Worm (Caenorhabditis elegans) whole organism, midembryonic: ENCODE measurements around the gene oxy-4.

Experiments
- T22C8.4 ChIP-seq: fragments of 200-800 bp; sonication (Bioruptor generic); IDR thresholded peaks from 2 replicates; pipeline ENCODE4 v1.3.6; 2022; ENCODE audit warnings: missing genetic modification characterization, missing compliant biosample characterization
- cog-1 ChIP-seq: sonication (generic microtip); optimal IDR thresholded peaks from 2 replicates; lab custom pipeline; 2016; ENCODE audit warnings: missing genetic modification characterization, missing compliant biosample characterization
- flt-1 ChIP-seq: fragments of 200-800 bp; sonication (Bioruptor generic); IDR thresholded peaks from 2 replicates; pipeline ENCODE4 v1.3.6; 2022; ENCODE audit warnings: missing genetic modification characterization, missing compliant biosample characterization
- klf-2 ChIP-seq: fragments of 200-800 bp; sonication (Bioruptor generic); conservative IDR thresholded peaks from 2 replicates; pipeline ENCODE4 v1.3.6; 2022; ENCODE audit warnings: missing genetic modification reagents, missing genetic modification characterization, missing compliant biosample characterization
- med-1 ChIP-seq: sonication (generic microtip); optimal IDR thresholded peaks from 2 replicates; lab custom pipeline; 2017; ENCODE audit warnings: missing genetic modification characterization, mild to moderate bottlenecking, missing compliant biosample characterization, antibody characterized with exemption, missing genetic modification reagents; ENCODE audit not compliant: insufficient read depth
- ref-1 ChIP-seq: fragments of 200-800 bp; sonication (Bioruptor generic); conservative IDR thresholded peaks from 2 replicates; pipeline ENCODE4 v1.3.6; 2022; ENCODE audit warnings: missing genetic modification reagents, missing genetic modification characterization, missing compliant biosample characterization
- tab-1 ChIP-seq: fragments of 200-800 bp; sonication (Bioruptor generic); IDR thresholded peaks from 2 replicates; pipeline ENCODE4 v1.3.6; 2022; ENCODE audit warnings: missing genetic modification characterization, missing compliant biosample characterization
- ztf-23 ChIP-seq: fragments of 200-800 bp; sonication (Bioruptor generic); IDR thresholded peaks from 2 replicates; pipeline ENCODE4 v1.3.6; 2022; ENCODE audit warnings: missing genetic modification reagents, missing genetic modification characterization, missing compliant biosample characterization
- ztf-29 ChIP-seq: fragments of 200-800 bp; sonication (Bioruptor generic); IDR thresholded peaks from 2 replicates; pipeline ENCODE4 v1.3.6; 2022; ENCODE audit warnings: missing genetic modification reagents, missing genetic modification characterization, missing compliant biosample characterization

DNA sequence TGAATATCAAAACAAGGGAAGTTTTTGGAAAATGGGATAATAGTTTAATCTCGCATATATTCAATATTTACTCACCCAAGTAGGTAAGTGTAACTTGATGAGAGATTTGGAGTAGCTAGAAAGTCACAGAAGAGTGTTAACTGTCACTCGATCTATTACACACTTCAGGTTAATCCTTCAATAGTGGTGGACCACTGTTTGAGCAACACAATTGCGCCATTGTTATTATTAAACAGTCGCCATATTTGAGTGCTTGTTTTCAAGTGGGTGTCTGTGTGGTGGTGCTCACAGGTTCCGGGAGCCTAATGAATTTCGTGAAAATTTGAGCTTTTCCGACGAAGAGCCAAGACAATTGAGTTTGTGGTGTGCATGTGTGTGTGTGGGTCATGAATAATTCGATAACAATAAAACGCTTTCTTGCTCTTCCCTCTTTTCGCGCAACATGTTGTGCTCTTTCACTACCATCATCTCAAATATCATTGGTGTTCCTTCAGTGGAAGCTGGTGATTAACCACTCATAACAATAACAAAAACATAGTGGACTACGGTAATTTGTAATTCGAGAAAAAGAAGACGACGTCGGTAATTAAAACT lies 19.5 kb downstream of the oxy-4 start:
- TF ChIP-seq cog-1 (no peak), ref-1 (GFP tag; lab: Robert Waterston, UW) (no peak), tab-1 (GFP tag; lab: Robert Waterston, UW) (no peak), flt-1 (GFP tag; lab: Robert Waterston, UW) (no peak), med-1 (no peak), klf-2 (no peak), ztf-29 (GFP tag; lab: Robert Waterston, UW) (no peak), ztf-23 (GFP tag; lab: Robert Waterston, UW) (no peak), T22C8.4 (GFP tag; lab: Robert Waterston, UW) (no peak)
